Worm (Caenorhabditis elegans) whole organism, young adult: Measurements from ENCODE around the gene srh-39.

Experiments
- F49E8.2 ChIP-seq: sonication (generic microtip); optimal IDR thresholded peaks from 3 replicates; lab custom pipeline; 2017; ENCODE audit warnings: missing genetic modification characterization, mild to moderate bottlenecking, missing compliant biosample characterization, antibody characterized with exemption, moderate library complexity; ENCODE audit not compliant: insufficient read depth
- F52B5.7 ChIP-seq: sonication (generic microtip); optimal IDR thresholded peaks from 2 replicates; lab custom pipeline; 2016; ENCODE audit warnings: mild to moderate bottlenecking, missing genetic modification characterization, missing compliant biosample characterization
- F57A8.1 ChIP-seq: fragments of 200-800 bp; sonication (Bioruptor generic); optimal IDR thresholded peaks from 2 replicates; lab custom pipeline; 2018; ENCODE audit warnings: mild to moderate bottlenecking, missing genetic modification characterization, moderate library complexity, missing compliant biosample characterization
- Y53G8AR.9 ChIP-seq: fragments of 200-800 bp; sonication (Bioruptor generic); conservative IDR thresholded peaks from 2 replicates; pipeline ENCODE4 v1.3.6; 2022; ENCODE audit warnings: missing genetic modification reagents, missing genetic modification characterization, missing compliant biosample characterization
- attf-3 ChIP-seq: fragments of 200-800 bp; sonication (Bioruptor generic); conservative IDR thresholded peaks from 2 replicates; pipeline ENCODE4 v1.3.6; 2022; ENCODE audit warnings: missing genetic modification reagents, missing genetic modification characterization, missing compliant biosample characterization
- ceh-91 ChIP-seq: fragments of 200-800 bp; sonication (Bioruptor generic); IDR thresholded peaks from 2 replicates; pipeline ENCODE4 v1.3.6; 2022; ENCODE audit warnings: missing genetic modification reagents, missing genetic modification characterization, missing compliant biosample characterization
- fkh-3 ChIP-seq: sonication (generic microtip); optimal IDR thresholded peaks from 2 replicates; lab custom pipeline; 2016; ENCODE audit warnings: mild to moderate bottlenecking, missing genetic modification characterization, missing compliant biosample characterization
- hlh-26 ChIP-seq: fragments of 200-800 bp; sonication (Bioruptor generic); conservative IDR thresholded peaks from 2 replicates; pipeline ENCODE4 v1.3.6; 2022; ENCODE audit warnings: missing genetic modification reagents, missing genetic modification characterization, missing compliant biosample characterization
- hmg-20 ChIP-seq: fragments of 200-800 bp; sonication (Bioruptor generic); IDR thresholded peaks from 2 replicates; pipeline ENCODE4 v1.3.6; 2022; ENCODE audit warnings: missing genetic modification reagents, missing genetic modification characterization, missing compliant biosample characterization
- madf-6 ChIP-seq: fragments of 200-800 bp; sonication (Bioruptor generic); IDR thresholded peaks from 2 replicates; pipeline ENCODE4 v1.3.6; 2022; ENCODE audit warnings: missing genetic modification reagents, missing genetic modification characterization, missing compliant biosample characterization
- nfya-1 ChIP-seq: sonication (generic microtip); optimal IDR thresholded peaks from 2 replicates; lab custom pipeline; 2017; ENCODE audit warnings: antibody characterized with exemption, missing compliant biosample characterization, missing genetic modification characterization, borderline replicate concordance; ENCODE audit not compliant: insufficient read depth
- nhr-90 ChIP-seq: sonication (generic microtip); optimal IDR thresholded peaks from 2 replicates; lab custom pipeline; 2016; ENCODE audit warnings: missing genotype, mild to moderate bottlenecking, missing genetic modification characterization, missing compliant biosample characterization
- unc-62 ChIP-seq: fragments of 150-350 bp; optimal IDR thresholded peaks from 2 replicates; lab custom pipeline; 2014; ENCODE audit warnings: missing biosample characterization, missing genetic modification reagents, missing genetic modification characterization
- ztf-22 ChIP-seq: fragments of 200-800 bp; sonication (Bioruptor generic); optimal IDR thresholded peaks from 2 replicates; lab custom pipeline; 2018; ENCODE audit warnings: mild to moderate bottlenecking, missing genetic modification characterization, moderate library complexity, missing compliant biosample characterization

- TF ChIP-seq unc-62 (GFP tag; lab: Kevin White, UChicago) (no peak), hlh-26 (GFP tag; lab: Robert Waterston, UW) (no peak), F52B5.7 (tag; lab: Kevin White, UChicago) (no peak), nhr-90 (tag; lab: Kevin White, UChicago) (no peak), Y53G8AR.9 (GFP tag; lab: Robert Waterston, UW) (no peak), madf-6 (no peak), ceh-91 (GFP tag; lab: Robert Waterston, UW) (no peak), fkh-3 (tag; lab: Kevin White, UChicago) (no peak), attf-3 (GFP tag; lab: Robert Waterston, UW) (no peak), nfya-1 (tag; lab: Kevin White, UChicago) (no peak), hmg-20 (GFP tag; lab: Robert Waterston, UW) (no peak), F57A8.1 (GFP tag; lab: Kevin White, UChicago) (no peak), F49E8.2 (no peak), ztf-22 (no peak)
Observed at ce11 chrII:7765456-7765855, at the start of gene srh-39.
